Worm (Caenorhabditis elegans): Measurements from ENCODE around the gene K02F6.3.
"Not testable (repeated sequence)": the region's sequence is repeated elsewhere in the genome, so short reads cannot be mapped to it uniquely, and the experiment has no call there.

The K02F6.3 gene

DNA sequence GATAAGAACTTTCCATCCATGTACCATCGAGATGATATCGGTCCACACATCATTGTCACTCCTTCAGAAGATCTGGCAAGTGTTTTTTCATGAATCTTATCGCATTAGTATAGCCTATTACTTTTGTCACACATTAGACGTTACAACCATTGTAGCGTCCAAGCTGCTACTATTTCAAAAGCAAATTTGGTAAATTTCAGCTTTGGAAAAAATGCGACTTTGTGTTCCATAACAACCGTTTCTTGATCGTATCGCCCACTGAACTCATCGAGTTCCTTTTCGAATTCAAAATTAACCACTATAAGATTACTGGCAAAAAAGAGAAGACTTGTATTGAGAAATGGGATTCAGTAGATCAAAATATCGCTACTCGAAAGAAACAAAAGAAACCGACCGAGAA lies 7.0 kb downstream of the K02F6.3 start:
- TF ChIP-seq nhr-23 (tag; optimal IDR thresholded peaks at IDR 0.05): no peak
- no peak for TF ChIP-seq egl-27 (tag; optimal IDR thresholded peaks at IDR 0.05)
- TF ChIP-seq nhr-25 (tag; optimal IDR thresholded peaks at IDR 0.05): no peak
- no peak for TF ChIP-seq ZK546.5 (tag; optimal IDR thresholded peaks at IDR 0.05)
- no peak for TF ChIP-seq zag-1 (tag; optimal IDR thresholded peaks at IDR 0.05)
- no peak for TF ChIP-seq ztf-4 (tag; optimal IDR thresholded peaks at IDR 0.05)
- no peak for TF ChIP-seq nhr-11 (tag; optimal IDR thresholded peaks at IDR 0.05)
- TF ChIP-seq elt-3 (tag; optimal IDR thresholded peaks at IDR 0.05): no peak
- no peak for TF ChIP-seq mab-5 (tag; optimal IDR thresholded peaks at IDR 0.05)

DNA sequence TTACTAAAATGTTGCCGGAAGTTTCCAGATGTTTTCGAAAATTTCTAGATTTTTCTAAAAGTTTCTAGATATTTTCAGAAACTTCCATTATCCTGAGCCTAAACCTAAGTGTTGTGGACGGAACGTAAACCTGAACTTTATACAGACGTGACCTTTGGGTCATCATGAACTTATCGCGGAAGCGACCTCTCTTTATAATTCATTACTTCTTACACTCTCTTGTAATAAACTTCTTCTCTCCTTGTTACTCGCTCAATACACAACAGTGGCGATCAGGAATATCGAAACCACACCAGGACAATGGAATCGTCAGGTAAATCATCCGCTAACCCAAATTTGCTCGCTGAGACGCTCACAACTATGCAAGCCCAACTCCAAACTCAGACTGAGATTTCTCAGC lies 7.6 kb downstream of the K02F6.3 start, which contains the start of gene K02F6.1:
TSS of gene K02F6.1 (plus strand) at position 301 of the 400 bp plus-strand sequence.
- not testable (repeated sequence) for TF ChIP-seq nhr-21 (tag; optimal IDR thresholded peaks at IDR 0.05); sem-4 (tag; optimal IDR thresholded peaks at IDR 0.05); lin-13 (GFP tag; optimal IDR thresholded peaks at IDR 0.05)

DNA sequence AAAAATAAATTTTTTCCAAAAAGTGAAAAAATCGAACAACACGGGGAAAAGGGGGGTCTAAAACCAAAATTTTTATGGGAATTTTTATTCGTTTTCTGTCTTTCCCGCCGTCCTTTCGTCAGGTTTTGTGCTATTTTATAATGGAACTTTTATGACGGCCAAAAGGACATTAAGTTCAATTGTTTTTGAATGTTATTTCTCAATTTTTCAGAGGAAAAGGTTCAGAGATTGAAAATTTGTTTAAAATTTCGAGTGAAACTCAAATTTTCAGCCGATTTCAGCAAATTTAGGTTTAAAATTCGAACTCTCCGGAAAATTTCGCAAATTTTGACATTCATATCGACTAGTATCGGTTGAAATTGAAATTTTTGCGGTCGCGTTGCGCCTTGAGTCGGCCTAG lies 17.9 kb downstream of the K02F6.3 start, which contains the start of gene nep-18:
TSS of gene nep-18 (minus strand) at position 101 of the 400 bp plus-strand sequence.
- no peak for TF ChIP-seq nhr-21 (tag; optimal IDR thresholded peaks at IDR 0.05)
- no peak for TF ChIP-seq crh-2 (tag; optimal IDR thresholded peaks at IDR 0.05)
- no peak for TF ChIP-seq aly-2 (tag; optimal IDR thresholded peaks at IDR 0.05)
- TF ChIP-seq mab-5 (tag; optimal IDR thresholded peaks at IDR 0.05): no peak
- TF ChIP-seq ztf-11 (tag; optimal IDR thresholded peaks at IDR 0.05): no peak
- TF ChIP-seq nhr-6 (tag; optimal IDR thresholded peaks at IDR 0.05): no peak
- no peak for TF ChIP-seq lin-11 (tag; optimal IDR thresholded peaks at IDR 0.05)
- TF ChIP-seq F13H6.1 (tag; optimal IDR thresholded peaks at IDR 0.05): no peak
- TF ChIP-seq nhr-11 (tag; optimal IDR thresholded peaks at IDR 0.05): no peak
- TF ChIP-seq nhr-12 (tag; optimal IDR thresholded peaks at IDR 0.05): no peak
- TF ChIP-seq mbf-1 (tag; optimal IDR thresholded peaks at IDR 0.05): no peak
- no peak for TF ChIP-seq fos-1 (tag; optimal IDR thresholded peaks at IDR 0.05)

DNA sequence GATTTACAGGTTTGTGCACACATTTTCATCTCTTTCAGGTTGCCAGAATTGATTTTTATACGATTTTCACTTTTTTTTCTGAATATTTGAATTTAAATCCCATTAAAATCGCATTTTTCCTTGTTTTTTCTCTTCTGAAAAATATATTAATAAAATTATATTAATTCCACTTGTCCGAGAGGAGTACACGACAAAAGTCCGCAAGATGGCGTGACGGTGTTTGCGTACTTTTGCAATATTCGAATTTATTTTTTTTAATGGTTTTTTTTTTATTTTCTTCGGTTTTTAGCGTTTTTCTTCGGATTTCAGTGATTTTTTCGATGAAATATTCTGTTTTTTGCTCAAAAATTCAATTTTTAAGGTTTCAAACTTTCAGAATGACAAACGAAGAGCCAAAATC lies 18.9 kb downstream of the K02F6.3 start, which contains the start of gene usp-39:
TSS of gene usp-39 (plus strand) at position 377 of the 400 bp plus-strand sequence.
- peak; percentile 94 for TF ChIP-seq unc-55 (GFP tag; optimal IDR thresholded peaks at IDR 0.05)
- peak; percentile 17 for TF ChIP-seq ztf-4 (tag; optimal IDR thresholded peaks at IDR 0.05)
- TF ChIP-seq C34F6.9 (tag; optimal IDR thresholded peaks at IDR 0.05): peak; percentile 90
- no peak for TF ChIP-seq ztf-1 (GFP tag; conservative IDR thresholded peaks at IDR 0.05)
- TF ChIP-seq sem-4 (tag; optimal IDR thresholded peaks at IDR 0.05): peak; percentile 85
- TF ChIP-seq mdl-1 (tag; optimal IDR thresholded peaks at IDR 0.05): peak in 1 of 2 experiments; percentile 28
- TF ChIP-seq zag-1 (tag; optimal IDR thresholded peaks at IDR 0.05): peak; percentile 13
- TF ChIP-seq mab-5 (tag; optimal IDR thresholded peaks at IDR 0.05): peak; percentile 65
- peak; percentile 65 for TF ChIP-seq snpc-4 (tag; optimal IDR thresholded peaks at IDR 0.05)
- peak; percentile 13 for TF ChIP-seq nhr-77 (tag; optimal IDR thresholded peaks at IDR 0.05)
- TF ChIP-seq sma-9 (GFP tag; optimal IDR thresholded peaks at IDR 0.05): no peak
- TF ChIP-seq sma-9 (tag; optimal IDR thresholded peaks at IDR 0.05): no peak
- TF ChIP-seq lsy-2 (tag; optimal IDR thresholded peaks at IDR 0.05): peak; percentile 84 to 93
- peak; percentile 67 for TF ChIP-seq nhr-10 (tag; optimal IDR thresholded peaks at IDR 0.05)
- no peak for TF ChIP-seq sma-3 (GFP tag; optimal IDR thresholded peaks at IDR 0.05)
- peak; percentile 33 for TF ChIP-seq nhr-6 (tag; optimal IDR thresholded peaks at IDR 0.05)
- peak; percentile 30 for TF ChIP-seq ZK546.5 (tag; optimal IDR thresholded peaks at IDR 0.05)
- no peak for TF ChIP-seq nhr-11 (tag; optimal IDR thresholded peaks at IDR 0.05)
- no peak for TF ChIP-seq lin-39 (tag; optimal IDR thresholded peaks at IDR 0.05)
- no peak for TF ChIP-seq peb-1 (tag; optimal IDR thresholded peaks at IDR 0.05)
- TF ChIP-seq aly-2 (tag; optimal IDR thresholded peaks at IDR 0.05): no peak
- no peak for TF ChIP-seq ztf-11 (tag; optimal IDR thresholded peaks at IDR 0.05)
- TF ChIP-seq elt-3 (tag; optimal IDR thresholded peaks at IDR 0.05): no peak
- TF ChIP-seq nhr-21 (tag; optimal IDR thresholded peaks at IDR 0.05): peak; percentile 38
- TF ChIP-seq R02D3.7 (tag; optimal IDR thresholded peaks at IDR 0.05): peak; percentile 6
- peak; percentile 32 for TF ChIP-seq egl-27 (tag; optimal IDR thresholded peaks at IDR 0.05)
- TF ChIP-seq fos-1 (tag; optimal IDR thresholded peaks at IDR 0.05): peak; percentile 60
- no peak for TF ChIP-seq Y55F3AM.14 (GFP tag; optimal IDR thresholded peaks at IDR 0.05)
- no peak for TF ChIP-seq unc-39 (tag; optimal IDR thresholded peaks at IDR 0.05)
- peak; percentile 88 for TF ChIP-seq gmeb-1 (tag; optimal IDR thresholded peaks at IDR 0.05)
- TF ChIP-seq nhr-25 (tag; optimal IDR thresholded peaks at IDR 0.05): peak; percentile 81
- TF ChIP-seq blmp-1 (tag; optimal IDR thresholded peaks at IDR 0.05; ENCODE audit: insufficient read depth): peak; percentile 8
- peak; percentile 4 for TF ChIP-seq ceh-16 (tag; optimal IDR thresholded peaks at IDR 0.05)
- TF ChIP-seq crh-2 (tag; optimal IDR thresholded peaks at IDR 0.05): peak; percentile 82
- TF ChIP-seq ceh-82 (tag; optimal IDR thresholded peaks at IDR 0.05): no peak
- TF ChIP-seq F13H6.1 (tag; optimal IDR thresholded peaks at IDR 0.05): no peak
- TF ChIP-seq dmd-4 (tag; optimal IDR thresholded peaks at IDR 0.05): no peak
- TF ChIP-seq elt-1 (tag; optimal IDR thresholded peaks at IDR 0.05): no peak
- peak; percentile 9 for TF ChIP-seq nhr-237 (tag; optimal IDR thresholded peaks at IDR 0.05)
- TF ChIP-seq skn-1 (tag; optimal IDR thresholded peaks at IDR 0.05): no peak
- no peak for TF ChIP-seq nhr-23 (tag; optimal IDR thresholded peaks at IDR 0.05)
- TF ChIP-seq unc-62 (GFP tag; optimal IDR thresholded peaks at IDR 0.05): no peak
